Worm (Caenorhabditis elegans): ENCODE results near the gene F59A1.13.

Gene F59A1.13

DNA sequence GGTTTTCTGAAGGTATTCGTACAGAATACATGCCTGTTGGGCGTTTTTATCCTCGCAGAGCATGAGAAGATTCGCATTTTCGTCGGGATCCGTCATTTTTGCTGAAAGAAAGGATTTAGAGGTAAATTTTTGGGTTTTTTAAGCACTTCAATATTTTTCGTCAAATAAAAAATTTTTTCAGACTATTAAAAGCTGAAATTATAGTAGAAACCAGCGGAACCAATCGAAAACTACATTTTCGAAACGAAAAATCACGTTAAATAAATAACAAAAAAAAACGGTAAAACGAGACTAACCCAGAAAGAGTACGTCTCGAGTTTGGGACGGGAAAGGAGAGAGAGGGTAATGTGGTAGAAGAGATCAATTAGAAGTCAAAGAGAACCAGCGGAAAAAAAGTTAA lies 40.4 kb downstream of the F59A1.13 start, which contains the start of gene fbxa-192:
fbxa-192 (minus strand) TSS at position 101 of the 400 bp plus-strand sequence.
- no peak for TF ChIP-seq ceh-43 (GFP tag; optimal IDR thresholded peaks at IDR 0.05)
- TF ChIP-seq M03D4.4 (tag; optimal IDR thresholded peaks at IDR 0.05) = no peak
- no peak for TF ChIP-seq unc-62 (GFP tag; optimal IDR thresholded peaks at IDR 0.05)
